4 fruit fly cellular contexts compared by ENCODE assay signal in the genomic region with DNA sequence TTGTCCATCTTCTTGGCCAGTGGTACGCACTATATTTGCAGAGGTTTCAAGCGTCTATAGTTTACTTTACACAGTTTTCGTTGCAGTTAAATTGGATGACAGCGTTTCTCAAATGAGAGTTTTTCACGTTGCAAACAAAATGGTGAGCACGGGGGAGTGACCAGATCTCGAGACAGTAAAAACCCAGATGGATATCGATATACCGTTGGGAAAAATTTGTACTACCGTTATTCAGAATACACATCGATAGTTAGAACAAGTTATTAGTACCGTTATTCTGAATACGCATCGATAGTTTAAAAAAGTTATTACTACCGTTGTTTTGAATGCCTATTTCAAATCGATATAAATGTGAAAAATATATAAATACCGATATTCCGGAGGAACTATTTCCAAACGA.
A peak's percentile ranks its signal among the peaks of the same experiment; 100 is the strongest.
TF ChIP-seq lines count a peak whose summit lies in the region.

cass (minus strand) TSS at position 179 of the 400 bp plus-strand sequence.

- TF ChIP-seq CTCF in whole organism, embryonic (GFP tag; optimal IDR thresholded peaks at IDR 0.05; lab: Kevin White, UChicago): peak; percentile 47

TF ChIP-seq in whole organism, adult, 20 proteins besides CTCF, POLR2A, EP300 and RAD21:
- TF ChIP-seq tj (GFP tag; optimal IDR thresholded peaks at IDR 0.05; lab: Kevin White, UChicago) (no peak), CG14711 (tag; optimal IDR thresholded peaks at IDR 0.05; lab: Kevin White, UChicago) (no peak), CG11617 (GFP tag; optimal IDR thresholded peaks at IDR 0.05; lab: Kevin White, UChicago) (peak; percentile 8), kay (GFP tag; lab: Kevin White, UChicago; ENCODE audit: borderline replicate concordance) (no peak), Hr96 (GFP tag; optimal IDR thresholded peaks at IDR 0.05; lab: Kevin White, UChicago) (no peak), pad (GFP tag; optimal IDR thresholded peaks at IDR 0.05; lab: Kevin White, UChicago) (peak; percentile 19), ovo (GFP tag; optimal IDR thresholded peaks at IDR 0.05; lab: Kevin White, UChicago) (peak; percentile 98), Mnt (GFP tag; optimal IDR thresholded peaks at IDR 0.05; lab: Kevin White, UChicago) (peak; percentile 33), bab1 (GFP tag; optimal IDR thresholded peaks at IDR 0.05; lab: Kevin White, UChicago) (peak; percentile 73), cic (GFP tag; optimal IDR thresholded peaks at IDR 0.05; lab: Kevin White, UChicago) (peak; percentile 18)

TF ChIP-seq in whole organism, embryonic, 481 proteins besides CTCF, POLR2A, EP300 and RAD21 (continues in another document):
- TF ChIP-seq CG3995 (GFP tag; optimal IDR thresholded peaks at IDR 0.05; lab: Kevin White, UChicago) (peak; percentile 88), ewg (GFP tag; optimal IDR thresholded peaks at IDR 0.05; lab: Kevin White, UChicago) (no peak), Scr (GFP tag; IDR thresholded peaks at IDR 0.05; lab: Robert Waterston, UW; ENCODE audit: partially characterized antibody) (peak; percentile 93), cato (GFP tag; optimal IDR thresholded peaks at IDR 0.05; lab: Kevin White, UChicago; ENCODE audit: borderline replicate concordance) (no peak), gcm (GFP tag; optimal IDR thresholded peaks at IDR 0.05; lab: Kevin White, UChicago) (no peak), CG32772 (GFP tag; IDR thresholded peaks at IDR 0.05; lab: Robert Waterston, UW) (no peak), Ada2b (GFP tag; IDR thresholded peaks at IDR 0.05; lab: Robert Waterston, UW) (no peak), CG5180 (GFP tag; optimal IDR thresholded peaks at IDR 0.05; lab: Kevin White, UChicago) (no peak), D19A (tag; optimal IDR thresholded peaks at IDR 0.05; lab: Kevin White, UChicago) (no peak), trh (GFP tag; optimal IDR thresholded peaks at IDR 0.05; lab: Kevin White, UChicago) (no peak), repo (GFP tag; optimal IDR thresholded peaks at IDR 0.05; lab: Kevin White, UChicago) (no peak), HHEX (GFP tag; optimal IDR thresholded peaks at IDR 0.05; lab: Kevin White, UChicago) (no peak), Fer1 (GFP tag; optimal IDR thresholded peaks at IDR 0.05; lab: Kevin White, UChicago) (no peak), gcm2 (GFP tag; optimal IDR thresholded peaks at IDR 0.05; lab: Kevin White, UChicago) (no peak), zen (tag; optimal IDR thresholded peaks at IDR 0.05; lab: Kevin White, UChicago) (peak; percentile 52), Ets65A (GFP tag; lab: Kevin White, UChicago) (no peak), btn (GFP tag; optimal IDR thresholded peaks at IDR 0.05; lab: Kevin White, UChicago) (no peak), slp2 (GFP tag; optimal IDR thresholded peaks at IDR 0.05; lab: Kevin White, UChicago) (no peak), CrebB (tag; optimal IDR thresholded peaks at IDR 0.05; lab: Kevin White, UChicago) (no peak), hb (GFP tag; IDR thresholded peaks at IDR 0.05; lab: Robert Waterston, UW; ENCODE audit: partially characterized antibody) (peak; percentile 86), Awh (GFP tag; IDR thresholded peaks at IDR 0.05; lab: Robert Waterston, UW) (no peak), Asciz (GFP tag; optimal IDR thresholded peaks at IDR 0.05; lab: Kevin White, UChicago) (no peak), sna (GFP tag; IDR thresholded peaks at IDR 0.05; lab: Robert Waterston, UW; ENCODE audit: partially characterized antibody) (peak; percentile 82), shn (GFP tag; optimal IDR thresholded peaks at IDR 0.05; lab: Kevin White, UChicago) (no peak), CG13296 (GFP tag; optimal IDR thresholded peaks at IDR 0.05; lab: Kevin White, UChicago) (no peak), Myb (GFP tag; optimal IDR thresholded peaks at IDR 0.05; lab: Kevin White, UChicago) (peak; percentile 88)

TF ChIP-seq in whole organism, prepupa, 60 proteins besides CTCF, POLR2A, EP300 and RAD21:
- TF ChIP-seq dsx (GFP tag; optimal IDR thresholded peaks at IDR 0.05; lab: Kevin White, UChicago; ENCODE audit: poor library complexity, severe bottlenecking) (peak; percentile 10), CG6163 (GFP tag; IDR thresholded peaks at IDR 0.05; lab: Robert Waterston, UW) (no peak), CG1621 (tag; optimal IDR thresholded peaks at IDR 0.05; lab: Kevin White, UChicago) (no peak), Hr39 (GFP tag; optimal IDR thresholded peaks at IDR 0.05; lab: Kevin White, UChicago) (no peak), Eip78C (GFP tag; lab: Kevin White, UChicago) (peak; percentile 74), esn (GFP tag; optimal IDR thresholded peaks at IDR 0.05; lab: Kevin White, UChicago) (peak; percentile 36), CG10631 (GFP tag; optimal IDR thresholded peaks at IDR 0.05; lab: Kevin White, UChicago) (no peak), Sox14 (GFP tag; optimal IDR thresholded peaks at IDR 0.05; lab: Kevin White, UChicago) (peak; percentile 2), Hr38 (GFP tag; optimal IDR thresholded peaks at IDR 0.05; lab: Kevin White, UChicago) (no peak), svp (GFP tag; lab: Kevin White, UChicago) (peak; percentile 19)

TF ChIP-seq in whole organism, wandering third instar larva, 38 proteins besides CTCF, POLR2A, EP300 and RAD21:
- TF ChIP-seq Rel (GFP tag; optimal IDR thresholded peaks at IDR 0.05; lab: Kevin White, UChicago) (no peak), Rel (tag; optimal IDR thresholded peaks at IDR 0.05; lab: Kevin White, UChicago) (peak; percentile 25), rgr (GFP tag; optimal IDR thresholded peaks at IDR 0.05; lab: Kevin White, UChicago) (peak; percentile 33), Jra (GFP tag; optimal IDR thresholded peaks at IDR 0.05; lab: Kevin White, UChicago) (peak; percentile 32), brk (GFP tag; optimal IDR thresholded peaks at IDR 0.05; lab: Kevin White, UChicago) (no peak), Myc (optimal IDR thresholded peaks at IDR 0.05; lab: Kevin White, UChicago) (peak; percentile 14), Sp1 (GFP tag; optimal IDR thresholded peaks at IDR 0.05; lab: Kevin White, UChicago) (peak; percentile 6), CrebA (GFP tag; optimal IDR thresholded peaks at IDR 0.05; lab: Kevin White, UChicago; ENCODE audit: borderline replicate concordance) (no peak)
